Worm (Caenorhabditis elegans): ENCODE results near the gene hhat-2.

DNA sequence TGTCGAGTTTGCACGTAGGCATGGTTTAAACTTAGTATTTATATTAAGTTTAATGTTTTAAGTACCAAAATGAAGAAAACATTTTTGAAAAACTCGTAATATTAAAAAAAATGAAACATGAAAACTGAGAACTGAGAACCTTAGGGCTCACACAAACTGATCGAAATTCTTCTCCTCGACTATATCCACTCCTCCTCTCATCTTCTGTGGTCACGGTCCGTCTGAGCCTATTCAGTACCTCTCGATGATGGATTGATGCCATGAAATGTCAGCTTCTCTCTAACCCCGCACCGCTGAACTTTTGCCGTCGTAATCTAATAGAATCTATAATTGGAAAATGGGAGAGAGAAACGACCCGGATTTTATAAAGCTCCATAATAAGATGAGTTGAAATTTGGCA is 44.4 kb downstream of the hhat-2 start, which contains the start of gene nlp-56:
- TF ChIP-seq Y53F4B.3 (GFP tag; IDR thresholded peaks at IDR 0.05) (no peak), unc-62 (GFP tag; optimal IDR thresholded peaks at IDR 0.05) (no peak), tlf-1 (GFP tag; optimal IDR thresholded peaks at IDR 0.05) (no peak), rpc-1 (optimal IDR thresholded peaks at IDR 0.05) (no peak), rpc-1 (tag; optimal IDR thresholded peaks at IDR 0.05) (no peak), ceh-40 (GFP tag; IDR thresholded peaks at IDR 0.05) (no peak), pha-4 (tag; optimal IDR thresholded peaks at IDR 0.05) (no peak), egl-44 (GFP tag; IDR thresholded peaks at IDR 0.05) (no peak), nhr-179 (tag; optimal IDR thresholded peaks at IDR 0.05) (no peak), snpc-4 (GFP tag; optimal IDR thresholded peaks at IDR 0.05) (no peak), snpc-4 (tag; optimal IDR thresholded peaks at IDR 0.05) (no peak), ama-1 (optimal IDR thresholded peaks at IDR 0.05) (no peak), ama-1 (GFP tag; optimal IDR thresholded peaks at IDR 0.05) (no peak), ceh-91 (GFP tag; IDR thresholded peaks at IDR 0.05) (no peak), F55B11.4 (tag; optimal IDR thresholded peaks at IDR 0.05; ENCODE audit: borderline replicate concordance, insufficient read depth) (no peak)

All from whole organism, young adult.